Worm (Caenorhabditis elegans): ENCODE results near the gene chil-18.
"Not testable (repeated sequence)": the region's sequence is repeated elsewhere in the genome, so short reads cannot be mapped to it uniquely, and the experiment has no call there.

Gene chil-18

ce11 chrII:9452172-9452571 lies 4.1 kb downstream of the chil-18 start, which contains the start of gene R09D1.12:
TSS of gene R09D1.12 (minus strand) at chrII:9452272.
- not testable (repeated sequence) for TF ChIP-seq Y22D7AL.16 (tag; optimal IDR thresholded peaks at IDR 0.05); sdc-2 (tag; optimal IDR thresholded peaks at IDR 0.05); sox-2 (GFP tag; IDR thresholded peaks at IDR 0.05)

- TF ChIP-seq hlh-30 (tag; optimal IDR thresholded peaks at IDR 0.05; ENCODE audit: insufficient read depth) (no peak), unc-55 (GFP tag; optimal IDR thresholded peaks at IDR 0.05) (no peak), dve-1 (tag; optimal IDR thresholded peaks at IDR 0.05) (no peak), tbx-7 (tag; optimal IDR thresholded peaks at IDR 0.05) (no peak), elt-4 (tag; optimal IDR thresholded peaks at IDR 0.05) (no peak), ceh-30 (tag; optimal IDR thresholded peaks at IDR 0.05) (no peak), sox-4 (tag; optimal IDR thresholded peaks at IDR 0.05) (no peak), sdc-2 (tag; optimal IDR thresholded peaks at IDR 0.05) (no peak), che-1 (tag; optimal IDR thresholded peaks at IDR 0.05) (no peak), madf-2 (tag; optimal IDR thresholded peaks at IDR 0.05) (no peak), pros-1 (tag; optimal IDR thresholded peaks at IDR 0.05) (no peak), ceh-22 (tag; optimal IDR thresholded peaks at IDR 0.05) (no peak), lim-6 (tag; optimal IDR thresholded peaks at IDR 0.05) (no peak), ztf-16 (tag; optimal IDR thresholded peaks at IDR 0.05) (no peak), ceh-34 (tag; optimal IDR thresholded peaks at IDR 0.05) (no peak), pha-4 (tag; optimal IDR thresholded peaks at IDR 0.05) (no peak)
Measured at ce11 chrII:9454304-9454703, 6.2 kb downstream of the chil-18 start, which contains the start of gene chil-19. TSS of gene chil-19 (minus strand) at chrII:9454404.

ce11 chrII:9459462-9459861 lies 11.4 kb downstream of the chil-18 start, which contains the start of gene R09D1.14:
TSS of gene R09D1.14 (minus strand) at chrII:9459562.
- not testable (repeated sequence) for TF ChIP-seq T23F11.4 (GFP tag; optimal IDR thresholded peaks at IDR 0.05); ama-1 (optimal IDR thresholded peaks at IDR 0.05); unc-42 (tag; optimal IDR thresholded peaks at IDR 0.05)

- not testable (repeated sequence) for TF ChIP-seq ets-4, syd-9, elt-2 (tag; optimal IDR thresholded peaks at IDR 0.05)
Measured at ce11 chrII:9461881-9462280, 13.8 kb downstream of the chil-18 start, which contains the start of gene chil-21. TSS of gene chil-21 (minus strand) at chrII:9461981.

- TF ChIP-seq ceh-22 (tag; optimal IDR thresholded peaks at IDR 0.05) (no peak), ahr-1 (tag; optimal IDR thresholded peaks at IDR 0.05) (no peak), nfya-1 (tag; optimal IDR thresholded peaks at IDR 0.05) (no peak), sox-2 (GFP tag; IDR thresholded peaks at IDR 0.05) (no peak), ceh-45 (GFP tag; IDR thresholded peaks at IDR 0.05) (no peak), F13H6.1 (tag; optimal IDR thresholded peaks at IDR 0.05) (no peak), fkh-10 (GFP tag; optimal IDR thresholded peaks at IDR 0.05) (no peak), ceh-19 (GFP tag; optimal IDR thresholded peaks at IDR 0.05) (no peak), pag-3 (tag; optimal IDR thresholded peaks at IDR 0.05; ENCODE audit: borderline replicate concordance) (no peak), nhr-11 (tag; optimal IDR thresholded peaks at IDR 0.05) (no peak), mec-3 (tag; optimal IDR thresholded peaks at IDR 0.05; ENCODE audit: borderline replicate concordance) (no peak), unc-86 (tag; optimal IDR thresholded peaks at IDR 0.05) (no peak), pqm-1 (tag; optimal IDR thresholded peaks at IDR 0.05) (no peak), ref-2 (tag; optimal IDR thresholded peaks at IDR 0.05) (no peak), nhr-232 (tag; optimal IDR thresholded peaks at IDR 0.05) (no peak), tbx-7 (tag; optimal IDR thresholded peaks at IDR 0.05) (no peak), odd-2 (tag; optimal IDR thresholded peaks at IDR 0.05) (no peak), elt-4 (tag; optimal IDR thresholded peaks at IDR 0.05) (no peak)
Measured at ce11 chrII:9466095-9466494, 18.0 kb downstream of the chil-18 start, which contains the start of gene chil-22. TSS of gene chil-22 (minus strand) at chrII:9466195.

Measured in whole organism, late embryonic.